Fruit fly (Drosophila melanogaster): ENCODE results near the gene REPTOR-BP.

Gene REPTOR-BP

dm6 chr2L:10299810-10300147, 35.9 kb downstream of the REPTOR-BP start, which contains the start of gene CYLD (continued):
- TF ChIP-seq Smox (GFP tag; optimal IDR thresholded peaks at IDR 0.05), result no peak
- no peak for TF ChIP-seq spab (GFP tag; optimal IDR thresholded peaks at IDR 0.05)
- TF ChIP-seq CG8319 (GFP tag; optimal IDR thresholded peaks at IDR 0.05), result no peak
- peak; percentile 51 for TF ChIP-seq CG6792 (GFP tag; optimal IDR thresholded peaks at IDR 0.05)
- no peak for TF ChIP-seq CG32006 (GFP tag; optimal IDR thresholded peaks at IDR 0.05)
- no peak for TF ChIP-seq CG1621 (tag; optimal IDR thresholded peaks at IDR 0.05)
- no peak for TF ChIP-seq fd85E (GFP tag; optimal IDR thresholded peaks at IDR 0.05)
- no peak for TF ChIP-seq Blimp-1 (GFP tag; optimal IDR thresholded peaks at IDR 0.05)
- TF ChIP-seq achi (GFP tag; optimal IDR thresholded peaks at IDR 0.05), result peak; percentile 75
- TF ChIP-seq net (GFP tag; optimal IDR thresholded peaks at IDR 0.05), result no peak
- no peak for TF ChIP-seq ss (GFP tag; optimal IDR thresholded peaks at IDR 0.05)
- TF ChIP-seq Eip75B (GFP tag; optimal IDR thresholded peaks at IDR 0.05), result peak; percentile 50
- TF ChIP-seq eg (GFP tag; IDR thresholded peaks at IDR 0.05), result no peak
- TF ChIP-seq CG15336 (GFP tag; IDR thresholded peaks at IDR 0.05), result peak; percentile 85
- peak; percentile 74 for TF ChIP-seq OdsH (GFP tag; optimal IDR thresholded peaks at IDR 0.05)
- TF ChIP-seq Met (GFP tag; optimal IDR thresholded peaks at IDR 0.05), result peak; percentile 62
- peak; percentile 67 for TF ChIP-seq Ets96B (tag; optimal IDR thresholded peaks at IDR 0.05)
- TF ChIP-seq CG34406 (GFP tag; optimal IDR thresholded peaks at IDR 0.05), result no peak
- TF ChIP-seq Eip93F (GFP tag; optimal IDR thresholded peaks at IDR 0.05), result no peak
- peak; percentile 35 for TF ChIP-seq Lpt (GFP tag; optimal IDR thresholded peaks at IDR 0.05)
- peak; percentile 57 for TF ChIP-seq cyc (GFP tag; optimal IDR thresholded peaks at IDR 0.05)
- TF ChIP-seq CG11294 (GFP tag; IDR thresholded peaks at IDR 0.05), result no peak
- TF ChIP-seq CG10631 (GFP tag; optimal IDR thresholded peaks at IDR 0.05), result peak; percentile 62
- no peak for TF ChIP-seq CG6163 (GFP tag; IDR thresholded peaks at IDR 0.05)
- TF ChIP-seq CG3032 (tag; optimal IDR thresholded peaks at IDR 0.05), result peak; percentile 70
- peak in 1 of 2 experiments; percentile 22 for TF ChIP-seq salr (GFP tag; optimal IDR thresholded peaks at IDR 0.05)
- TF ChIP-seq Ets21C (GFP tag; optimal IDR thresholded peaks at IDR 0.05), result peak; percentile 18
- no peak for TF ChIP-seq CG9139 (GFP tag; optimal IDR thresholded peaks at IDR 0.05)
- TF ChIP-seq CG16779 (tag; optimal IDR thresholded peaks at IDR 0.05), result no peak
- no peak for TF ChIP-seq pdm3 (GFP tag; optimal IDR thresholded peaks at IDR 0.05)
- TF ChIP-seq CG11902 (GFP tag; optimal IDR thresholded peaks at IDR 0.05), result no peak
- TF ChIP-seq lz (GFP tag; optimal IDR thresholded peaks at IDR 0.05), result peak; percentile 47
- TF ChIP-seq CG6808 (GFP tag; optimal IDR thresholded peaks at IDR 0.05), result no peak
- TF ChIP-seq Hr4 (GFP tag; optimal IDR thresholded peaks at IDR 0.05), result peak; percentile 61
- TF ChIP-seq CG31627 (GFP tag; optimal IDR thresholded peaks at IDR 0.05), result peak; percentile 39
- TF ChIP-seq CG8632 (GFP tag; optimal IDR thresholded peaks at IDR 0.05), result peak; percentile 62
- peak; percentile 50 for TF ChIP-seq topi (GFP tag; optimal IDR thresholded peaks at IDR 0.05)
- no peak for TF ChIP-seq CG6854 (GFP tag; optimal IDR thresholded peaks at IDR 0.05)

- TF ChIP-seq Eip78C (GFP tag) (peak; percentile 42), Sox14 (GFP tag; optimal IDR thresholded peaks at IDR 0.05) (no peak), CG1621 (tag; optimal IDR thresholded peaks at IDR 0.05) (no peak), Sox15 (GFP tag; optimal IDR thresholded peaks at IDR 0.05) (no peak)
These were observed 38.0 kb downstream of the REPTOR-BP start, which contains the start of gene CG13138 for dm6 chr2L:10301918-10302317. Gene CG13138, minus strand, starts transcription at chr2L:10302018.

- TF ChIP-seq esn (GFP tag; optimal IDR thresholded peaks at IDR 0.05), result peak; percentile 30
- no peak for TF ChIP-seq OdsH (GFP tag; optimal IDR thresholded peaks at IDR 0.05)
- TF ChIP-seq Sox14 (GFP tag; optimal IDR thresholded peaks at IDR 0.05), result peak; percentile 34
- TF ChIP-seq Eip78C (GFP tag), result peak; percentile 45
- TF ChIP-seq CG31627 (GFP tag; optimal IDR thresholded peaks at IDR 0.05), result peak; percentile 2
- no peak for TF ChIP-seq CG9139 (GFP tag; optimal IDR thresholded peaks at IDR 0.05)
These were observed 39.9 kb downstream of the REPTOR-BP start, which contains the start of gene nmd for dm6 chr2L:10303786-10304185. Gene nmd, minus strand, starts transcription at chr2L:10303947.
